Fruit fly (Drosophila melanogaster): ENCODE results near the gene CG13082.

The CG13082 gene

dm6 chr2L:19542268-19542773 lies 4.1 kb downstream of the CG13082 start (continued):
- TF ChIP-seq ato (GFP tag; IDR thresholded peaks at IDR 0.05; ENCODE audit: partially characterized antibody): peak; percentile 94
- TF ChIP-seq CG12659 (GFP tag; optimal IDR thresholded peaks at IDR 0.05): peak; percentile 77
- TF ChIP-seq D (optimal IDR thresholded peaks at IDR 0.05): no peak
- TF ChIP-seq D (GFP tag; optimal IDR thresholded peaks at IDR 0.05): no peak
- TF ChIP-seq sens (GFP tag): peak; percentile 60
- no peak for TF ChIP-seq Blimp-1 (GFP tag; optimal IDR thresholded peaks at IDR 0.05)
- peak; percentile 49 for TF ChIP-seq trem (tag; optimal IDR thresholded peaks at IDR 0.05)
- TF ChIP-seq CG30020 (tag; optimal IDR thresholded peaks at IDR 0.05): peak; percentile 55
- no peak for TF ChIP-seq Sox100B (GFP tag; optimal IDR thresholded peaks at IDR 0.05)
- TF ChIP-seq sna (GFP tag; IDR thresholded peaks at IDR 0.05; ENCODE audit: partially characterized antibody): peak; percentile 90
- TF ChIP-seq CG1529 (GFP tag; optimal IDR thresholded peaks at IDR 0.05): no peak
- TF ChIP-seq grn (GFP tag; optimal IDR thresholded peaks at IDR 0.05): peak; percentile 62
- TF ChIP-seq hbn (GFP tag; IDR thresholded peaks at IDR 0.05; ENCODE audit: partially characterized antibody): peak; percentile 84
- TF ChIP-seq CG10267 (tag; optimal IDR thresholded peaks at IDR 0.05): peak; percentile 46
- no peak for TF ChIP-seq cwo (GFP tag; optimal IDR thresholded peaks at IDR 0.05)
- peak; percentile 95 for TF ChIP-seq HLH4C (GFP tag; IDR thresholded peaks at IDR 0.05; ENCODE audit: partially characterized antibody)
- TF ChIP-seq CG34376 (GFP tag; optimal IDR thresholded peaks at IDR 0.05): peak; percentile 30
- TF ChIP-seq CG8388 (GFP tag; optimal IDR thresholded peaks at IDR 0.05): no peak
- TF ChIP-seq sd (tag; optimal IDR thresholded peaks at IDR 0.05): peak; percentile 50
- TF ChIP-seq zen2 (GFP tag; IDR thresholded peaks at IDR 0.05; ENCODE audit: partially characterized antibody): peak; percentile 93
- TF ChIP-seq amos (GFP tag; IDR thresholded peaks at IDR 0.05; ENCODE audit: partially characterized antibody): peak; percentile 79; the same call in 1 of the 2 replicates
- TF ChIP-seq eyg (GFP tag; optimal IDR thresholded peaks at IDR 0.05): no peak
- TF ChIP-seq E2f2 (GFP tag; IDR thresholded peaks at IDR 0.05): peak; percentile 67
- TF ChIP-seq CG15514 (GFP tag; optimal IDR thresholded peaks at IDR 0.05): peak; percentile 59
- TF ChIP-seq Myb (GFP tag; optimal IDR thresholded peaks at IDR 0.05): peak; percentile 70
- peak; percentile 82 for TF ChIP-seq MESR4 (GFP tag; optimal IDR thresholded peaks at IDR 0.05)
- TF ChIP-seq CG13624 (GFP tag; optimal IDR thresholded peaks at IDR 0.05): peak; percentile 65
- peak; percentile 18 for TF ChIP-seq BtbVII (GFP tag; optimal IDR thresholded peaks at IDR 0.05)
- no peak for TF ChIP-seq tap (tag; optimal IDR thresholded peaks at IDR 0.05)
- no peak for TF ChIP-seq CG12219 (GFP tag; optimal IDR thresholded peaks at IDR 0.05)
- TF ChIP-seq Dll (GFP tag; IDR thresholded peaks at IDR 0.05; ENCODE audit: partially characterized antibody): peak; percentile 90
- TF ChIP-seq CG13287 (GFP tag; IDR thresholded peaks at IDR 0.05; ENCODE audit: partially characterized antibody): peak; percentile 96
- peak; percentile 92 for TF ChIP-seq Dref (GFP tag; IDR thresholded peaks at IDR 0.05)
- TF ChIP-seq Stat92E (GFP tag; optimal IDR thresholded peaks at IDR 0.05): peak in 1 of 3 experiments; percentile 35
- peak; percentile 77 for TF ChIP-seq knrl (GFP tag; IDR thresholded peaks at IDR 0.05; ENCODE audit: partially characterized antibody)
- peak; percentile 22; the same call in 1 of the 2 replicates for TF ChIP-seq vvl (GFP tag; IDR thresholded peaks at IDR 0.05)
- TF ChIP-seq grau (tag; optimal IDR thresholded peaks at IDR 0.05): peak; percentile 6
- peak; percentile 71 for TF ChIP-seq oc (tag; optimal IDR thresholded peaks at IDR 0.05)
- TF ChIP-seq Dp (GFP tag; optimal IDR thresholded peaks at IDR 0.05): peak; percentile 66
- peak; percentile 1 for TF ChIP-seq Hsf (GFP tag; optimal IDR thresholded peaks at IDR 0.05)
- TF ChIP-seq CG33213 (GFP tag; optimal IDR thresholded peaks at IDR 0.05): peak; percentile 19
- TF ChIP-seq Opbp (GFP tag; IDR thresholded peaks at IDR 0.05; ENCODE audit: partially characterized antibody): peak; percentile 83; the same call in 2 of the 3 replicates
- no peak for TF ChIP-seq so (GFP tag; IDR thresholded peaks at IDR 0.05)
- no peak for TF ChIP-seq ttk (GFP tag; IDR thresholded peaks at IDR 0.05)
- peak; percentile 86 for TF ChIP-seq Scr (GFP tag; IDR thresholded peaks at IDR 0.05; ENCODE audit: partially characterized antibody)
- peak; percentile 19 for TF ChIP-seq nmo (GFP tag; optimal IDR thresholded peaks at IDR 0.05)
- TF ChIP-seq Bteb2 (GFP tag; optimal IDR thresholded peaks at IDR 0.05): no peak
- peak; percentile 1 for TF ChIP-seq Jarid2 (GFP tag; optimal IDR thresholded peaks at IDR 0.05)
